Worm (Caenorhabditis elegans) whole organism, L4 larva: Measurements from ENCODE around the gene Y38E10A.22.

Experiments
- F10B5.3 ChIP-seq: sonication (generic microtip); optimal IDR thresholded peaks from 2 replicates; lab custom pipeline; 2016; ENCODE audit warnings: mild to moderate bottlenecking, missing genetic modification characterization, missing compliant biosample characterization
- R02D3.7 ChIP-seq: fragments of 150-350 bp; sonication (generic microtip); optimal IDR thresholded peaks from 3 replicates; lab custom pipeline; 2014; ENCODE audit warnings: missing biosample characterization, missing genetic modification characterization
- aha-1 ChIP-seq: fragments of 150-350 bp; peaks from one replicate; lab custom pipeline; 2014; ENCODE audit warnings: missing biosample characterization, missing genetic modification characterization
- aly-2 ChIP-seq: sonication (generic microtip); optimal IDR thresholded peaks from 2 replicates; lab custom pipeline; 2018; ENCODE audit warnings: missing biosample characterization, missing genetic modification characterization
- attf-4 ChIP-seq: sonication (generic microtip); optimal IDR thresholded peaks from 3 replicates; lab custom pipeline; 2017; ENCODE audit warnings: missing biosample characterization, missing genetic modification characterization
- daf-12 ChIP-seq: fragments of 150-350 bp; optimal IDR thresholded peaks from 2 replicates; lab custom pipeline; 2014; ENCODE audit warnings: missing biosample characterization, missing genetic modification reagents, missing genetic modification characterization
- dmd-8 ChIP-seq: fragments of 200-800 bp; sonication (Bioruptor generic); IDR thresholded peaks from 2 replicates; pipeline ENCODE4 v1.3.6; 2022; ENCODE audit warnings: missing genetic modification characterization, missing compliant biosample characterization
- pqm-1 ChIP-seq: sonication (generic microtip); optimal IDR thresholded peaks from 2 replicates; lab custom pipeline; 2017; ENCODE audit warnings: missing biosample characterization, missing genetic modification characterization
- ztf-7 ChIP-seq: fragments of 150-350 bp; optimal IDR thresholded peaks from 2 replicates; lab custom pipeline; 2014; ENCODE audit warnings: missing biosample characterization, missing genetic modification characterization

ce11 chrII:12629387-12629786 lies 48.2 kb downstream of the Y38E10A.22 start, which contains the start of gene Y38E10A.28:
- TF ChIP-seq ztf-7 (tag; lab: Kevin White, UChicago) (no peak), daf-12 (tag; lab: Kevin White, UChicago) (no peak), R02D3.7 (no peak), aha-1 (tag; lab: Kevin White, UChicago) (no peak), F10B5.3 (tag; lab: Kevin White, UChicago) (no peak), aly-2 (tag; lab: Kevin White, UChicago) (no peak), attf-4 (tag; lab: Kevin White, UChicago) (no peak), dmd-8 (GFP tag; lab: Robert Waterston, UW) (no peak), pqm-1 (tag; lab: Kevin White, UChicago) (no peak)
